Fruit fly (Drosophila melanogaster) whole organism, prepupa: ENCODE results near the gene CG42272.
A peak's percentile ranks its signal among the peaks of the same experiment; 100 is the strongest.

Experiments
- Blimp-1 ChIP-seq: fragments of 200-800 bp; sonication (Bioruptor generic); optimal IDR thresholded peaks from 3 replicates; lab custom pipeline; 2017; ENCODE audit warnings: missing biosample characterization, missing genetic modification characterization, mild to moderate bottlenecking, moderate library complexity, missing genetic modification reagents
- CG10669 ChIP-seq: fragments of 200-800 bp; sonication (Bioruptor generic); optimal IDR thresholded peaks from 3 replicates; lab custom pipeline; 2018; ENCODE audit warnings: missing biosample characterization, mild to moderate bottlenecking, missing genetic modification characterization, moderate library complexity
- CG11294 ChIP-seq: fragments of 200-800 bp; sonication (Bioruptor generic); IDR thresholded peaks from 2 replicates; pipeline ENCODE4 v1.3.6; 2022; ENCODE audit warnings: missing biosample characterization, missing genetic modification characterization
- CG11762 ChIP-seq: fragments of 200-800 bp; sonication (Bioruptor generic); optimal IDR thresholded peaks from 3 replicates; lab custom pipeline; 2016; ENCODE audit warnings: missing biosample characterization, missing genetic modification characterization; ENCODE audit not compliant: insufficient read depth
- CG15336 ChIP-seq: fragments of 200-800 bp; sonication (Bioruptor generic); IDR thresholded peaks from 2 replicates; pipeline ENCODE4 v1.3.6; 2022; ENCODE audit warnings: missing biosample characterization, missing genetic modification characterization
- CG1621 ChIP-seq: fragments of 200-800 bp; sonication (Bioruptor generic); optimal IDR thresholded peaks from 3 replicates; lab custom pipeline; 2018; ENCODE audit warnings: missing biosample characterization, mild to moderate bottlenecking, missing genetic modification characterization
- CG16779 ChIP-seq: fragments of 200-800 bp; sonication (Bioruptor generic); optimal IDR thresholded peaks from 3 replicates; lab custom pipeline; 2017; ENCODE audit warnings: missing biosample characterization, mild to moderate bottlenecking, missing genetic modification characterization
- CG3032 ChIP-seq: fragments of 200-800 bp; optimal IDR thresholded peaks from 2 replicates; lab custom pipeline; 2019; ENCODE audit warnings: missing biosample characterization, mild to moderate bottlenecking, missing genetic modification characterization, moderate library complexity
- CG31627 ChIP-seq: fragments of 200-800 bp; sonication (Bioruptor generic); optimal IDR thresholded peaks from 3 replicates; lab custom pipeline; 2016; ENCODE audit warnings: missing biosample characterization, missing genetic modification characterization
- CG32006 ChIP-seq: fragments of 200-800 bp; sonication (Bioruptor generic); optimal IDR thresholded peaks from 3 replicates; lab custom pipeline; 2017; ENCODE audit warnings: missing biosample characterization, mild to moderate bottlenecking, missing genetic modification characterization
- CG34406 ChIP-seq: fragments of 200-800 bp; sonication (Bioruptor generic); optimal IDR thresholded peaks from 3 replicates; lab custom pipeline; 2016; ENCODE audit warnings: missing biosample characterization, missing genetic modification characterization
- CG6163 ChIP-seq: fragments of 200-800 bp; sonication (Bioruptor generic); IDR thresholded peaks from 3 replicates; pipeline ENCODE4 v1.3.6; 2022; ENCODE audit warnings: missing biosample characterization, missing genetic modification characterization
- CG6276 ChIP-seq: fragments of 200-800 bp; sonication (Bioruptor generic); optimal IDR thresholded peaks from 2 replicates; lab custom pipeline; 2017; ENCODE audit warnings: missing biosample characterization, mild to moderate bottlenecking, missing genetic modification characterization
- CG6792 ChIP-seq: fragments of 200-800 bp; sonication (Bioruptor generic); optimal IDR thresholded peaks from 3 replicates; lab custom pipeline; 2016; ENCODE audit warnings: missing biosample characterization, missing genetic modification characterization
- CG6808 ChIP-seq: fragments of 200-800 bp; sonication (Bioruptor generic); optimal IDR thresholded peaks from 3 replicates; lab custom pipeline; 2017; ENCODE audit warnings: missing biosample characterization, missing genetic modification characterization, mild to moderate bottlenecking, moderate library complexity, missing genetic modification reagents
- CG6854 ChIP-seq: fragments of 200-800 bp; sonication (Bioruptor generic); optimal IDR thresholded peaks from 2 replicates; lab custom pipeline; 2017; ENCODE audit warnings: missing biosample characterization, mild to moderate bottlenecking, missing genetic modification characterization
- CG7368 ChIP-seq: fragments of 200-800 bp; sonication (Bioruptor generic); optimal IDR thresholded peaks from 3 replicates; lab custom pipeline; 2016; ENCODE audit warnings: missing biosample characterization, missing genetic modification characterization
- CG8119 ChIP-seq: fragments of 200-800 bp; sonication (Bioruptor generic); IDR thresholded peaks from 3 replicates; pipeline ENCODE4 v1.3.6; 2022; ENCODE audit warnings: missing biosample characterization, missing genetic modification characterization
- CG8632 ChIP-seq: fragments of 200-800 bp; sonication (Bioruptor generic); optimal IDR thresholded peaks from 3 replicates; lab custom pipeline; 2016; ENCODE audit warnings: missing biosample characterization, missing genetic modification characterization
- CG9139 ChIP-seq: fragments of 200-800 bp; sonication (Bioruptor generic); optimal IDR thresholded peaks from 3 replicates; lab custom pipeline; 2017; ENCODE audit warnings: missing biosample characterization, mild to moderate bottlenecking, missing genetic modification characterization
- Eip78C ChIP-seq: fragments of 200-800 bp; sonication (Bioruptor generic); peaks from one replicate; lab custom pipeline; 2016; ENCODE audit warnings: missing biosample characterization, missing genetic modification characterization
- Eip93F ChIP-seq: fragments of 200-800 bp; sonication (Bioruptor generic); optimal IDR thresholded peaks from 2 replicates; lab custom pipeline; 2016; ENCODE audit warnings: missing biosample characterization, mild to moderate bottlenecking, missing genetic modification characterization
- Ets21C ChIP-seq: fragments of 200-800 bp; sonication (Bioruptor generic); optimal IDR thresholded peaks from 3 replicates; lab custom pipeline; 2016; ENCODE audit warnings: missing biosample characterization, missing genetic modification characterization
- Ets96B ChIP-seq: fragments of 200-800 bp; optimal IDR thresholded peaks from 2 replicates; lab custom pipeline; 2019; ENCODE audit warnings: missing biosample characterization, mild to moderate bottlenecking, missing genetic modification characterization, moderate library complexity
- Hr38 ChIP-seq: sonication (Bioruptor generic); optimal IDR thresholded peaks from 2 replicates; lab custom pipeline; 2016; ENCODE audit warnings: missing biosample characterization, missing genetic modification characterization
- Hr39 ChIP-seq: fragments of 200-800 bp; sonication (Bioruptor generic); optimal IDR thresholded peaks from 2 replicates; lab custom pipeline; 2016; ENCODE audit warnings: missing biosample characterization, missing genetic modification characterization
- Hr4 ChIP-seq: fragments of 200-800 bp; sonication (Bioruptor generic); optimal IDR thresholded peaks from 3 replicates; lab custom pipeline; 2016; ENCODE audit warnings: missing biosample characterization, missing genetic modification characterization
- Lpt ChIP-seq: fragments of 200-800 bp; sonication (Bioruptor generic); optimal IDR thresholded peaks from 3 replicates; lab custom pipeline; 2016; ENCODE audit warnings: missing biosample characterization, missing genetic modification characterization
- OdsH ChIP-seq: fragments of 200-800 bp; sonication (Bioruptor generic); optimal IDR thresholded peaks from 3 replicates; lab custom pipeline; 2016; ENCODE audit warnings: missing biosample characterization, missing genetic modification characterization
- Smox ChIP-seq: fragments of 200-800 bp; sonication (Bioruptor generic); optimal IDR thresholded peaks from 3 replicates; lab custom pipeline; 2016; ENCODE audit warnings: missing biosample characterization, missing genetic modification characterization
- Sox102F ChIP-seq: fragments of 200-800 bp; sonication (Bioruptor generic); optimal IDR thresholded peaks from 2 replicates; lab custom pipeline; 2016; ENCODE audit warnings: missing biosample characterization, mild to moderate bottlenecking, missing genetic modification characterization
- Sox14 ChIP-seq: fragments of 200-800 bp; sonication (Bioruptor generic); optimal IDR thresholded peaks from 3 replicates; lab custom pipeline; 2016; ENCODE audit warnings: missing biosample characterization, missing genetic modification characterization
- Sox15 ChIP-seq: fragments of 200-800 bp; sonication (Bioruptor generic); optimal IDR thresholded peaks from 3 replicates; lab custom pipeline; 2016; ENCODE audit warnings: missing biosample characterization, missing genetic modification characterization
- achi ChIP-seq: fragments of 200-800 bp; sonication (Bioruptor generic); optimal IDR thresholded peaks from 3 replicates; lab custom pipeline; 2016; ENCODE audit warnings: missing biosample characterization, missing genetic modification characterization
- acj6 ChIP-seq: fragments of 200-800 bp; sonication (Bioruptor generic); optimal IDR thresholded peaks from 3 replicates; lab custom pipeline; 2016; ENCODE audit warnings: missing biosample characterization, missing genetic modification characterization
- cyc ChIP-seq: fragments of 200-800 bp; sonication (Bioruptor generic); optimal IDR thresholded peaks from 3 replicates; lab custom pipeline; 2016; ENCODE audit warnings: missing biosample characterization, missing genetic modification characterization
- dac ChIP-seq: fragments of 200-800 bp; sonication (Bioruptor generic); optimal IDR thresholded peaks from 2 replicates; lab custom pipeline; 2017; ENCODE audit warnings: missing biosample characterization, mild to moderate bottlenecking, missing genetic modification characterization
- dsx ChIP-seq: fragments of 200-800 bp; optimal IDR thresholded peaks from 3 replicates; lab custom pipeline; 2019; ENCODE audit warnings: missing biosample characterization, mild to moderate bottlenecking, missing genetic modification characterization, moderate library complexity; ENCODE audit not compliant: poor library complexity, severe bottlenecking
- eg ChIP-seq: fragments of 200-800 bp; sonication (Bioruptor generic); IDR thresholded peaks from 3 replicates; pipeline ENCODE4 v1.3.6; 2022; ENCODE audit warnings: missing biosample characterization, missing genetic modification characterization
- fd59A ChIP-seq: fragments of 200-800 bp; sonication (Bioruptor generic); optimal IDR thresholded peaks from 2 replicates; lab custom pipeline; 2017; ENCODE audit warnings: missing biosample characterization, mild to moderate bottlenecking, missing genetic modification characterization, missing genetic modification reagents
- fd85E ChIP-seq: fragments of 200-800 bp; sonication (Bioruptor generic); optimal IDR thresholded peaks from 3 replicates; lab custom pipeline; 2016; ENCODE audit warnings: missing biosample characterization, missing genetic modification characterization
- fkh ChIP-seq: fragments of 200-800 bp; sonication (Bioruptor generic); optimal IDR thresholded peaks from 3 replicates; lab custom pipeline; 2017; ENCODE audit warnings: missing biosample characterization, mild to moderate bottlenecking, missing genetic modification characterization, moderate library complexity
- lz ChIP-seq: fragments of 200-800 bp; sonication (Bioruptor generic); optimal IDR thresholded peaks from 3 replicates; lab custom pipeline; 2016; ENCODE audit warnings: missing biosample characterization, missing genetic modification characterization
- net ChIP-seq: fragments of 200-800 bp; sonication (Bioruptor generic); optimal IDR thresholded peaks from 3 replicates; lab custom pipeline; 2016; ENCODE audit warnings: missing biosample characterization, missing genetic modification characterization
- pdm3 ChIP-seq: fragments of 200-800 bp; sonication (Bioruptor generic); optimal IDR thresholded peaks from 3 replicates; lab custom pipeline; 2016; ENCODE audit warnings: missing biosample characterization, missing genetic modification characterization
- salr ChIP-seq, 2 experiments: fragments of 200-800 bp; sonication (Bioruptor generic); optimal IDR thresholded peaks; 3 replicates each; lab custom pipeline; 2016 to 2018; ENCODE audit warnings: missing biosample characterization in 2 of 2, missing genetic modification characterization in 2 of 2, mild to moderate bottlenecking in 1 of 2
- ss ChIP-seq, 2 experiments: fragments of 200-800 bp; sonication (Bioruptor generic); optimal IDR thresholded peaks; 2 replicates in 1 of 2; 3 replicates in 1 of 2; lab custom pipeline; 2017 to 2018; ENCODE audit warnings: mild to moderate bottlenecking in 2 of 2, missing biosample characterization in 2 of 2, missing genetic modification characterization in 2 of 2, moderate library complexity in 1 of 2
- svp ChIP-seq: fragments of 200-800 bp; sonication (Bioruptor generic); peaks from one replicate; lab custom pipeline; 2016; ENCODE audit warnings: missing biosample characterization, missing genetic modification characterization
- topi ChIP-seq: fragments of 200-800 bp; sonication (Bioruptor generic); optimal IDR thresholded peaks from 3 replicates; lab custom pipeline; 2016; ENCODE audit warnings: missing biosample characterization, missing genetic modification characterization
- vri ChIP-seq: fragments of 200-800 bp; sonication (Bioruptor generic); optimal IDR thresholded peaks from 3 replicates; lab custom pipeline; 2016; ENCODE audit warnings: missing biosample characterization, mild to moderate bottlenecking, missing genetic modification characterization

Gene CG42272

dm6 chr3L:5819310-5819709 is 16.5 kb downstream of the CG42272 start (continued):
- TF ChIP-seq CG3032 (tag; lab: Kevin White, UChicago) (no peak), topi (peak; percentile 49), CG6808 (GFP tag; lab: Kevin White, UChicago) (no peak), CG11762 (GFP tag; lab: Kevin White, UChicago) (no peak), CG10669 (GFP tag; lab: Kevin White, UChicago) (no peak), lz (GFP tag; lab: Kevin White, UChicago) (peak; percentile 47), achi (GFP tag; lab: Kevin White, UChicago) (peak; percentile 24)

DNA sequence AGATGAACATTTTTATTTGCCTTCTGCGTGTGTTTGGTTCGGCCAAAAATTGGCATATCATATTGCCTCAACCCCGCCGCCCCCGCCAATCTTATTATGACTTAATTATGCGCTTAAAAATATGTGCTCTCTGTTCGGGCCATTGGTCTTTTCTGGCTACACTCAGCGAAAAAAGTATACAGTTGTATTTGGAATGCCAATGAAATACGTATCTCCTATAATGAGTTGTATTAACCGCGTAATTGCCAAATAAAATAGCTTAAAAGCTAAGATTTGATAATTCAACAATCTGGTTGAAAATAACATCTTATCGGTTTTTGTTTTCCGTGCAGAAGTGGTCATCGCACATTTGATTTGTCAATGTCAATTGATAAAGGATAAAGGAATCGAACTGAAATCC is 17.2 kb downstream of the CG42272 start:
- TF ChIP-seq CG11294 (GFP tag; lab: Robert Waterston, UW) (no peak), Sox15 (GFP tag; lab: Kevin White, UChicago) (no peak), net (GFP tag; lab: Kevin White, UChicago) (peak; percentile 11), lz (GFP tag; lab: Kevin White, UChicago) (peak; percentile 32), CG6808 (GFP tag; lab: Kevin White, UChicago) (no peak), Sox14 (GFP tag; lab: Kevin White, UChicago) (peak; percentile 10), fd85E (GFP tag; lab: Kevin White, UChicago) (no peak), fkh (GFP tag; lab: Kevin White, UChicago) (no peak), Smox (peak; percentile 29), vri (no peak), CG6276 (GFP tag; lab: Kevin White, UChicago) (no peak), CG6163 (GFP tag; lab: Robert Waterston, UW) (no peak), Hr4 (GFP tag; lab: Kevin White, UChicago) (no peak), OdsH (GFP tag; lab: Kevin White, UChicago) (peak; percentile 23), CG7368 (GFP tag; lab: Kevin White, UChicago) (no peak), ss (GFP tag; optimal IDR thresholded peaks at IDR 0.05; lab: Kevin White, UChicago) (no peak), dac (no peak), CG1621 (no peak), salr (GFP tag; optimal IDR thresholded peaks at IDR 0.05; lab: Kevin White, UChicago) (no peak), Sox102F (GFP tag; lab: Kevin White, UChicago) (peak; percentile 31), CG6854 (no peak), dsx (GFP tag; lab: Kevin White, UChicago) (no peak), acj6 (GFP tag; lab: Kevin White, UChicago) (no peak), Blimp-1 (GFP tag; lab: Kevin White, UChicago) (no peak), topi (peak; percentile 43), Eip78C (GFP tag; lab: Kevin White, UChicago) (peak; percentile 46), eg (GFP tag; lab: Robert Waterston, UW) (no peak), CG9139 (GFP tag; lab: Kevin White, UChicago) (no peak), cyc (GFP tag; lab: Kevin White, UChicago) (peak; percentile 7), CG15336 (GFP tag; lab: Robert Waterston, UW) (no peak), Eip93F (GFP tag; lab: Kevin White, UChicago) (no peak), svp (GFP tag; lab: Kevin White, UChicago) (peak; percentile 80), Lpt (GFP tag; lab: Kevin White, UChicago) (no peak), CG8632 (GFP tag; lab: Kevin White, UChicago) (no peak), CG16779 (tag; lab: Kevin White, UChicago) (no peak), Ets21C (GFP tag; lab: Kevin White, UChicago) (no peak), fd59A (GFP tag; lab: Kevin White, UChicago) (no peak), Hr38 (no peak), CG8119 (GFP tag; lab: Robert Waterston, UW) (no peak), Ets96B (tag; lab: Kevin White, UChicago) (no peak), CG31627 (GFP tag; lab: Kevin White, UChicago) (peak; percentile 40), pdm3 (peak; percentile 10), CG3032 (tag; lab: Kevin White, UChicago) (no peak), CG32006 (GFP tag; lab: Kevin White, UChicago) (peak; percentile 1), CG6792 (peak; percentile 16), CG34406 (GFP tag; lab: Kevin White, UChicago) (no peak), Hr39 (GFP tag; lab: Kevin White, UChicago) (peak; percentile 60)
